Worm (Caenorhabditis elegans): ENCODE data around the gene B0035.22.

ce11 chrIV:11348822-11349221 is 33.9 kb downstream of the B0035.22 start:
- TF ChIP-seq unc-130 (GFP tag; optimal IDR thresholded peaks at IDR 0.05), result no peak
- TF ChIP-seq chd-7 (tag; optimal IDR thresholded peaks at IDR 0.05), result no peak
- no peak for TF ChIP-seq atf-7 (tag; optimal IDR thresholded peaks at IDR 0.05)
- no peak for TF ChIP-seq snpc-4 (GFP tag; optimal IDR thresholded peaks at IDR 0.05)
- TF ChIP-seq snpc-4 (tag; optimal IDR thresholded peaks at IDR 0.05), result no peak
- no peak for TF ChIP-seq F22D6.2 (tag; optimal IDR thresholded peaks at IDR 0.05)
- TF ChIP-seq hlh-12 (tag; optimal IDR thresholded peaks at IDR 0.05), result no peak
- TF ChIP-seq lin-40 (tag; optimal IDR thresholded peaks at IDR 0.05), result no peak
- TF ChIP-seq nfyb-1 (GFP tag; IDR thresholded peaks at IDR 0.05), result no peak
- TF ChIP-seq ekl-4 (GFP tag; IDR thresholded peaks at IDR 0.05), result no peak
- no peak for TF ChIP-seq ztf-25 (GFP tag; IDR thresholded peaks at IDR 0.05)
- no peak for TF ChIP-seq ztf-18 (tag; optimal IDR thresholded peaks at IDR 0.05)
- no peak for TF ChIP-seq F23B12.7 (tag; optimal IDR thresholded peaks at IDR 0.05; ENCODE audit: insufficient read depth)
